Worm (Caenorhabditis elegans) whole organism, young adult: ENCODE data around the gene srt-27.
A peak's percentile ranks its signal among the peaks of the same experiment; 100 is the strongest.

Experiments
- B0019.2 ChIP-seq: fragments of 200-800 bp; sonication (Bioruptor generic); conservative IDR thresholded peaks from 2 replicates; pipeline ENCODE4 v1.3.6; 2022; ENCODE audit warnings: missing genetic modification reagents, missing genetic modification characterization, missing compliant biosample characterization
- B0035.1 ChIP-seq: sonication (generic microtip); optimal IDR thresholded peaks from 2 replicates; lab custom pipeline; 2016; ENCODE audit warnings: missing genetic modification characterization, mild to moderate bottlenecking, missing compliant biosample characterization, missing genotype, missing genetic modification reagents
- F37B4.10 ChIP-seq: fragments of 200-800 bp; sonication (Bioruptor generic); IDR thresholded peaks from 2 replicates; pipeline ENCODE4 v1.3.6; 2022; ENCODE audit warnings: missing genetic modification characterization, missing compliant biosample characterization
- F52B5.7 ChIP-seq: sonication (generic microtip); optimal IDR thresholded peaks from 2 replicates; lab custom pipeline; 2016; ENCODE audit warnings: mild to moderate bottlenecking, missing genetic modification characterization, missing compliant biosample characterization
- F57A8.1 ChIP-seq: fragments of 200-800 bp; sonication (Bioruptor generic); optimal IDR thresholded peaks from 2 replicates; lab custom pipeline; 2018; ENCODE audit warnings: mild to moderate bottlenecking, missing genetic modification characterization, moderate library complexity, missing compliant biosample characterization
- K11D2.4 ChIP-seq: fragments of 200-800 bp; sonication (Bioruptor generic); IDR thresholded peaks from 2 replicates; pipeline ENCODE4 v1.3.6; 2022; ENCODE audit warnings: missing genetic modification reagents, missing genetic modification characterization, missing compliant biosample characterization
- T26A5.8 ChIP-seq: sonication (generic microtip); optimal IDR thresholded peaks from 2 replicates; lab custom pipeline; 2016; ENCODE audit warnings: missing genetic modification characterization, missing compliant biosample characterization
- Y53F4B.3 ChIP-seq: fragments of 200-800 bp; sonication (Bioruptor generic); IDR thresholded peaks from 2 replicates; pipeline ENCODE4 v1.3.6; 2022; ENCODE audit warnings: missing genetic modification reagents, missing genetic modification characterization, missing compliant biosample characterization
- Y53G8AR.9 ChIP-seq: fragments of 200-800 bp; sonication (Bioruptor generic); conservative IDR thresholded peaks from 2 replicates; pipeline ENCODE4 v1.3.6; 2022; ENCODE audit warnings: missing genetic modification reagents, missing genetic modification characterization, missing compliant biosample characterization
- Y95B8A.8 ChIP-seq: fragments of 200-800 bp; sonication (Bioruptor generic); IDR thresholded peaks from 2 replicates; pipeline ENCODE4 v1.3.6; 2022; ENCODE audit warnings: missing genetic modification reagents, missing genetic modification characterization, missing compliant biosample characterization
- akir-1 ChIP-seq: fragments of 200-800 bp; sonication (Bioruptor generic); optimal IDR thresholded peaks from 2 replicates; lab custom pipeline; 2018; ENCODE audit warnings: mild to moderate bottlenecking, missing genetic modification characterization, moderate library complexity, missing compliant biosample characterization
- aptf-3 ChIP-seq: fragments of 200-800 bp; sonication (Bioruptor generic); IDR thresholded peaks from 2 replicates; pipeline ENCODE4 v1.3.6; 2022; ENCODE audit warnings: missing genetic modification characterization, missing compliant biosample characterization
- attf-5 ChIP-seq: fragments of 200-800 bp; sonication (Bioruptor generic); optimal IDR thresholded peaks from 2 replicates; lab custom pipeline; 2018; ENCODE audit warnings: mild to moderate bottlenecking, missing genetic modification characterization, missing compliant biosample characterization
- attf-6 ChIP-seq: fragments of 200-800 bp; sonication (Bioruptor generic); IDR thresholded peaks from 2 replicates; pipeline ENCODE4 v1.3.6; 2022; ENCODE audit warnings: missing genetic modification reagents, missing genetic modification characterization, missing compliant biosample characterization
- ceh-58 ChIP-seq: fragments of 200-800 bp; sonication (Bioruptor generic); IDR thresholded peaks from 2 replicates; pipeline ENCODE4 v1.3.6; 2022; ENCODE audit warnings: missing genetic modification characterization, missing compliant biosample characterization
- ceh-91 ChIP-seq: fragments of 200-800 bp; sonication (Bioruptor generic); IDR thresholded peaks from 2 replicates; pipeline ENCODE4 v1.3.6; 2022; ENCODE audit warnings: missing genetic modification reagents, missing genetic modification characterization, missing compliant biosample characterization
- dox-1 ChIP-seq: fragments of 200-800 bp; sonication (Bioruptor generic); IDR thresholded peaks from 2 replicates; pipeline ENCODE4 v1.3.6; 2022; ENCODE audit warnings: missing genetic modification reagents, missing genetic modification characterization, missing compliant biosample characterization
- dpl-1 ChIP-seq: fragments of 150-350 bp; optimal IDR thresholded peaks from 2 replicates; lab custom pipeline; 2014; ENCODE audit warnings: missing biosample characterization, missing genetic modification reagents, missing genetic modification characterization
- egl-44 ChIP-seq: fragments of 200-800 bp; sonication (Bioruptor generic); IDR thresholded peaks from 2 replicates; pipeline ENCODE4 v1.3.6; 2022; ENCODE audit warnings: missing genetic modification reagents, missing genetic modification characterization, missing compliant biosample characterization
- ets-4 ChIP-seq: fragments of 200-800 bp; sonication (Bioruptor generic); optimal IDR thresholded peaks from 2 replicates; lab custom pipeline; 2018; ENCODE audit warnings: mild to moderate bottlenecking, missing genetic modification characterization, missing compliant biosample characterization
- gei-17 ChIP-seq: fragments of 200-800 bp; sonication (Bioruptor generic); optimal IDR thresholded peaks from 2 replicates; lab custom pipeline; 2018; ENCODE audit warnings: mild to moderate bottlenecking, missing genetic modification characterization, missing compliant biosample characterization
- him-1 ChIP-seq: sonication (generic microtip); optimal IDR thresholded peaks from 2 replicates; lab custom pipeline; 2016; ENCODE audit warnings: missing genotype, missing genetic modification reagents, missing genetic modification characterization, missing compliant biosample characterization
- hlh-12 ChIP-seq: sonication (generic microtip); optimal IDR thresholded peaks from 2 replicates; lab custom pipeline; 2016; ENCODE audit warnings: missing genetic modification characterization, missing compliant biosample characterization
- hmg-20 ChIP-seq: fragments of 200-800 bp; sonication (Bioruptor generic); IDR thresholded peaks from 2 replicates; pipeline ENCODE4 v1.3.6; 2022; ENCODE audit warnings: missing genetic modification reagents, missing genetic modification characterization, missing compliant biosample characterization
- lag-1 ChIP-seq: fragments of 200-800 bp; sonication (Bioruptor generic); IDR thresholded peaks from 2 replicates; pipeline ENCODE4 v1.3.6; 2022; ENCODE audit warnings: missing genetic modification reagents, missing genetic modification characterization, missing compliant biosample characterization
- lir-1 ChIP-seq: fragments of 200-800 bp; sonication (Bioruptor generic); conservative IDR thresholded peaks from 2 replicates; pipeline ENCODE4 v1.3.6; 2022; ENCODE audit warnings: missing genetic modification reagents, missing genetic modification characterization, missing compliant biosample characterization
- lsl-1 ChIP-seq: fragments of 200-800 bp; sonication (Bioruptor generic); optimal IDR thresholded peaks from 2 replicates; lab custom pipeline; 2018; ENCODE audit warnings: mild to moderate bottlenecking, missing genetic modification characterization, moderate library complexity, missing compliant biosample characterization
- madf-10 ChIP-seq: sonication (generic microtip); optimal IDR thresholded peaks from 2 replicates; lab custom pipeline; 2016; ENCODE audit warnings: mild to moderate bottlenecking, missing genetic modification characterization, missing compliant biosample characterization
- madf-3 ChIP-seq: fragments of 200-800 bp; sonication (Bioruptor generic); IDR thresholded peaks from 2 replicates; pipeline ENCODE4 v1.3.6; 2022; ENCODE audit warnings: missing genetic modification reagents, missing genetic modification characterization, missing compliant biosample characterization
- madf-6 ChIP-seq: fragments of 200-800 bp; sonication (Bioruptor generic); IDR thresholded peaks from 2 replicates; pipeline ENCODE4 v1.3.6; 2022; ENCODE audit warnings: missing genetic modification reagents, missing genetic modification characterization, missing compliant biosample characterization
- madf-8 ChIP-seq: fragments of 200-800 bp; sonication (Bioruptor generic); conservative IDR thresholded peaks from 2 replicates; pipeline ENCODE4 v1.3.6; 2022; ENCODE audit warnings: missing genetic modification reagents, missing genetic modification characterization, missing compliant biosample characterization
- mes-4 ChIP-seq: sonication (generic microtip); optimal IDR thresholded peaks from 2 replicates; lab custom pipeline; 2016; ENCODE audit warnings: missing genotype, missing genetic modification characterization, missing compliant biosample characterization
- mxl-1 ChIP-seq: sonication (generic microtip); optimal IDR thresholded peaks from 2 replicates; lab custom pipeline; 2016; ENCODE audit warnings: missing genetic modification characterization, missing compliant biosample characterization
- nfya-1 ChIP-seq: sonication (generic microtip); optimal IDR thresholded peaks from 2 replicates; lab custom pipeline; 2017; ENCODE audit warnings: antibody characterized with exemption, missing compliant biosample characterization, missing genetic modification characterization, borderline replicate concordance; ENCODE audit not compliant: insufficient read depth
- nfyb-1 ChIP-seq: fragments of 200-800 bp; sonication (Bioruptor generic); IDR thresholded peaks from 2 replicates; pipeline ENCODE4 v1.3.6; 2022; ENCODE audit warnings: missing genetic modification reagents, missing genetic modification characterization, missing compliant biosample characterization
- nhr-179 ChIP-seq: sonication (generic microtip); optimal IDR thresholded peaks from 2 replicates; lab custom pipeline; 2016; ENCODE audit warnings: mild to moderate bottlenecking, missing genetic modification characterization, missing compliant biosample characterization
- nhr-90 ChIP-seq: sonication (generic microtip); optimal IDR thresholded peaks from 2 replicates; lab custom pipeline; 2016; ENCODE audit warnings: missing genotype, mild to moderate bottlenecking, missing genetic modification characterization, missing compliant biosample characterization
- repo-1 ChIP-seq: sonication (generic microtip); optimal IDR thresholded peaks from 2 replicates; lab custom pipeline; 2017; ENCODE audit warnings: mild to moderate bottlenecking, missing genetic modification characterization, missing compliant biosample characterization
- somi-1 ChIP-seq: fragments of 200-800 bp; sonication (Bioruptor generic); optimal IDR thresholded peaks from 2 replicates; lab custom pipeline; 2018; ENCODE audit warnings: mild to moderate bottlenecking, missing genetic modification characterization, missing compliant biosample characterization
- sptf-2 ChIP-seq: fragments of 200-800 bp; sonication (Bioruptor generic); optimal IDR thresholded peaks from 2 replicates; lab custom pipeline; 2018; ENCODE audit warnings: mild to moderate bottlenecking, missing genetic modification characterization, missing compliant biosample characterization
- tlf-1 ChIP-seq: fragments of 200-800 bp; sonication (Bioruptor generic); optimal IDR thresholded peaks from 2 replicates; lab custom pipeline; 2018; ENCODE audit warnings: mild to moderate bottlenecking, missing genetic modification characterization, missing compliant biosample characterization
- ztf-18 ChIP-seq: sonication (generic microtip); optimal IDR thresholded peaks from 2 replicates; lab custom pipeline; 2016; ENCODE audit warnings: missing genotype, mild to moderate bottlenecking, missing genetic modification characterization, missing compliant biosample characterization
- ztf-22 ChIP-seq: fragments of 200-800 bp; sonication (Bioruptor generic); optimal IDR thresholded peaks from 2 replicates; lab custom pipeline; 2018; ENCODE audit warnings: mild to moderate bottlenecking, missing genetic modification characterization, moderate library complexity, missing compliant biosample characterization
- ztf-25 ChIP-seq: fragments of 200-800 bp; sonication (Bioruptor generic); IDR thresholded peaks from 2 replicates; pipeline ENCODE4 v1.3.6; 2022; ENCODE audit warnings: missing genetic modification reagents, missing genetic modification characterization, missing compliant biosample characterization
- ztf-26 ChIP-seq: sonication (generic microtip); optimal IDR thresholded peaks from 2 replicates; lab custom pipeline; 2017; ENCODE audit warnings: missing genetic modification characterization, missing compliant biosample characterization

srt-27 gene

ce11 chrV:2673807-2674206 is 46.9 kb downstream of the srt-27 start (continued):
- TF ChIP-seq mxl-1 (tag; lab: Kevin White, UChicago): no peak
- TF ChIP-seq Y53G8AR.9 (GFP tag; lab: Robert Waterston, UW): no peak
- peak; percentile 71 for TF ChIP-seq nfyb-1 (GFP tag; lab: Robert Waterston, UW)
- 0 out of 2 replicates have a peak, but pooled peaks have one; percentile 37 for TF ChIP-seq hmg-20 (GFP tag; lab: Robert Waterston, UW)
- no peak for TF ChIP-seq ztf-22
- no peak for TF ChIP-seq gei-17 (GFP tag; lab: Kevin White, UChicago)
- no peak for TF ChIP-seq madf-8 (GFP tag; lab: Robert Waterston, UW)
- TF ChIP-seq nfya-1: no peak
- TF ChIP-seq madf-10 (tag; lab: Kevin White, UChicago): peak; percentile 16
- TF ChIP-seq K11D2.4 (GFP tag; lab: Robert Waterston, UW): no peak
- TF ChIP-seq lag-1 (GFP tag; lab: Robert Waterston, UW): no peak
- TF ChIP-seq mes-4: no peak
- TF ChIP-seq B0035.1 (tag; lab: Kevin White, UChicago): no peak
- no peak for TF ChIP-seq sptf-2 (GFP tag; lab: Kevin White, UChicago)
- TF ChIP-seq F37B4.10: no peak
- TF ChIP-seq lir-1 (GFP tag; lab: Robert Waterston, UW): no peak
- TF ChIP-seq hlh-12 (tag; lab: Kevin White, UChicago): no peak
- TF ChIP-seq nhr-90 (tag; lab: Kevin White, UChicago): peak; percentile 55
- TF ChIP-seq T26A5.8 (tag; lab: Kevin White, UChicago): no peak
- TF ChIP-seq dpl-1: no peak
- TF ChIP-seq Y95B8A.8 (GFP tag; lab: Robert Waterston, UW): peak; percentile 72; the same call in 1 of the 2 replicates
- TF ChIP-seq ztf-26 (tag; lab: Kevin White, UChicago): peak; percentile 7
- TF ChIP-seq egl-44 (GFP tag; lab: Robert Waterston, UW): 0 out of 2 replicates have a peak, but pooled peaks have one; percentile 68
- peak; percentile 27; the same call in 1 of the 2 replicates for TF ChIP-seq madf-3 (GFP tag; lab: Robert Waterston, UW)
- TF ChIP-seq B0019.2 (GFP tag; lab: Robert Waterston, UW): no peak
- peak; percentile 61; the same call in 1 of the 2 replicates for TF ChIP-seq attf-6
- TF ChIP-seq lsl-1: peak; percentile 47
- no peak for TF ChIP-seq ets-4 (GFP tag; lab: Kevin White, UChicago)
- no peak for TF ChIP-seq F52B5.7 (tag; lab: Kevin White, UChicago)
- TF ChIP-seq Y53F4B.3 (GFP tag; lab: Robert Waterston, UW): no peak
- no peak for TF ChIP-seq akir-1 (GFP tag; lab: Kevin White, UChicago)
- peak; percentile 20; the same call in 1 of the 2 replicates for TF ChIP-seq ztf-25 (GFP tag; lab: Robert Waterston, UW)
- peak; percentile 60 for TF ChIP-seq dox-1
- TF ChIP-seq nhr-179 (tag; lab: Kevin White, UChicago): no peak
- no peak for TF ChIP-seq aptf-3 (GFP tag; lab: Robert Waterston, UW)
- no peak for TF ChIP-seq somi-1 (GFP tag; lab: Kevin White, UChicago)
- TF ChIP-seq ceh-91 (GFP tag; lab: Robert Waterston, UW): no peak
- peak; percentile 67 for TF ChIP-seq attf-5 (GFP tag; lab: Kevin White, UChicago)
- peak; percentile 3 for TF ChIP-seq repo-1 (tag; lab: Kevin White, UChicago)
- TF ChIP-seq ztf-18 (tag; lab: Kevin White, UChicago): no peak
- no peak for TF ChIP-seq ceh-58 (GFP tag; lab: Robert Waterston, UW)
- TF ChIP-seq him-1: peak; percentile 5
- TF ChIP-seq F57A8.1 (GFP tag; lab: Kevin White, UChicago): no peak
- peak; percentile 60; the same call in 1 of the 2 replicates for TF ChIP-seq madf-6
- peak; percentile 23 for TF ChIP-seq tlf-1 (GFP tag; lab: Kevin White, UChicago)
